Fruit fly (Drosophila melanogaster) whole organism, prepupa: ENCODE results near the gene Cad87A.
A peak's percentile ranks its signal among the peaks of the same experiment; 100 is the strongest.

Experiments used
- Blimp-1 ChIP-seq: fragments of 200-800 bp; sonication (Bioruptor generic); optimal IDR thresholded peaks from 3 replicates; lab custom pipeline; 2017; ENCODE audit warnings: missing biosample characterization, missing genetic modification characterization, mild to moderate bottlenecking, moderate library complexity, missing genetic modification reagents
- CG10631 ChIP-seq: fragments of 200-800 bp; sonication (Bioruptor generic); optimal IDR thresholded peaks from 2 replicates; lab custom pipeline; 2016; ENCODE audit warnings: missing biosample characterization, missing genetic modification characterization
- CG11294 ChIP-seq: fragments of 200-800 bp; sonication (Bioruptor generic); IDR thresholded peaks from 2 replicates; pipeline ENCODE4 v1.3.6; 2022; ENCODE audit warnings: missing biosample characterization, missing genetic modification characterization
- CG11762 ChIP-seq: fragments of 200-800 bp; sonication (Bioruptor generic); optimal IDR thresholded peaks from 3 replicates; lab custom pipeline; 2016; ENCODE audit warnings: missing biosample characterization, missing genetic modification characterization; ENCODE audit not compliant: insufficient read depth
- CG11902 ChIP-seq: fragments of 200-800 bp; sonication (Bioruptor generic); optimal IDR thresholded peaks from 3 replicates; lab custom pipeline; 2016; ENCODE audit warnings: missing biosample characterization, missing genetic modification characterization
- CG15336 ChIP-seq: fragments of 200-800 bp; sonication (Bioruptor generic); IDR thresholded peaks from 2 replicates; pipeline ENCODE4 v1.3.6; 2022; ENCODE audit warnings: missing biosample characterization, missing genetic modification characterization
- CG1621 ChIP-seq: fragments of 200-800 bp; sonication (Bioruptor generic); optimal IDR thresholded peaks from 3 replicates; lab custom pipeline; 2018; ENCODE audit warnings: missing biosample characterization, mild to moderate bottlenecking, missing genetic modification characterization
- CG16779 ChIP-seq: fragments of 200-800 bp; sonication (Bioruptor generic); optimal IDR thresholded peaks from 3 replicates; lab custom pipeline; 2017; ENCODE audit warnings: missing biosample characterization, mild to moderate bottlenecking, missing genetic modification characterization
- CG3032 ChIP-seq: fragments of 200-800 bp; optimal IDR thresholded peaks from 2 replicates; lab custom pipeline; 2019; ENCODE audit warnings: missing biosample characterization, mild to moderate bottlenecking, missing genetic modification characterization, moderate library complexity
- CG31627 ChIP-seq: fragments of 200-800 bp; sonication (Bioruptor generic); optimal IDR thresholded peaks from 3 replicates; lab custom pipeline; 2016; ENCODE audit warnings: missing biosample characterization, missing genetic modification characterization
- CG32006 ChIP-seq: fragments of 200-800 bp; sonication (Bioruptor generic); optimal IDR thresholded peaks from 3 replicates; lab custom pipeline; 2017; ENCODE audit warnings: missing biosample characterization, mild to moderate bottlenecking, missing genetic modification characterization
- CG34406 ChIP-seq: fragments of 200-800 bp; sonication (Bioruptor generic); optimal IDR thresholded peaks from 3 replicates; lab custom pipeline; 2016; ENCODE audit warnings: missing biosample characterization, missing genetic modification characterization
- CG3919 ChIP-seq: fragments of 200-800 bp; sonication (Bioruptor generic); optimal IDR thresholded peaks from 3 replicates; lab custom pipeline; 2016; ENCODE audit warnings: missing biosample characterization, missing genetic modification characterization
- CG4318 ChIP-seq: fragments of 200-800 bp; sonication (Bioruptor generic); optimal IDR thresholded peaks from 3 replicates; lab custom pipeline; 2017; ENCODE audit warnings: missing biosample characterization, mild to moderate bottlenecking, missing genetic modification characterization
- CG6163 ChIP-seq: fragments of 200-800 bp; sonication (Bioruptor generic); IDR thresholded peaks from 3 replicates; pipeline ENCODE4 v1.3.6; 2022; ENCODE audit warnings: missing biosample characterization, missing genetic modification characterization
- CG6276 ChIP-seq: fragments of 200-800 bp; sonication (Bioruptor generic); optimal IDR thresholded peaks from 2 replicates; lab custom pipeline; 2017; ENCODE audit warnings: missing biosample characterization, mild to moderate bottlenecking, missing genetic modification characterization
- CG6792 ChIP-seq: fragments of 200-800 bp; sonication (Bioruptor generic); optimal IDR thresholded peaks from 3 replicates; lab custom pipeline; 2016; ENCODE audit warnings: missing biosample characterization, missing genetic modification characterization
- CG6854 ChIP-seq: fragments of 200-800 bp; sonication (Bioruptor generic); optimal IDR thresholded peaks from 2 replicates; lab custom pipeline; 2017; ENCODE audit warnings: missing biosample characterization, mild to moderate bottlenecking, missing genetic modification characterization
- CG7368 ChIP-seq: fragments of 200-800 bp; sonication (Bioruptor generic); optimal IDR thresholded peaks from 3 replicates; lab custom pipeline; 2016; ENCODE audit warnings: missing biosample characterization, missing genetic modification characterization
- CG8119 ChIP-seq: fragments of 200-800 bp; sonication (Bioruptor generic); IDR thresholded peaks from 3 replicates; pipeline ENCODE4 v1.3.6; 2022; ENCODE audit warnings: missing biosample characterization, missing genetic modification characterization
- CG8319 ChIP-seq: fragments of 200-800 bp; sonication (Bioruptor generic); optimal IDR thresholded peaks from 3 replicates; lab custom pipeline; 2016; ENCODE audit warnings: missing biosample characterization, missing genetic modification characterization
- CG8632 ChIP-seq: fragments of 200-800 bp; sonication (Bioruptor generic); optimal IDR thresholded peaks from 3 replicates; lab custom pipeline; 2016; ENCODE audit warnings: missing biosample characterization, missing genetic modification characterization
- CG9139 ChIP-seq: fragments of 200-800 bp; sonication (Bioruptor generic); optimal IDR thresholded peaks from 3 replicates; lab custom pipeline; 2017; ENCODE audit warnings: missing biosample characterization, mild to moderate bottlenecking, missing genetic modification characterization
- Eip78C ChIP-seq: fragments of 200-800 bp; sonication (Bioruptor generic); peaks from one replicate; lab custom pipeline; 2016; ENCODE audit warnings: missing biosample characterization, missing genetic modification characterization
- Eip93F ChIP-seq: fragments of 200-800 bp; sonication (Bioruptor generic); optimal IDR thresholded peaks from 2 replicates; lab custom pipeline; 2016; ENCODE audit warnings: missing biosample characterization, mild to moderate bottlenecking, missing genetic modification characterization
- Gug ChIP-seq: fragments of 200-800 bp; sonication (Bioruptor generic); IDR thresholded peaks from 2 replicates; pipeline ENCODE4 v1.3.6; 2022; ENCODE audit warnings: missing biosample characterization, missing genetic modification characterization
- Hr4 ChIP-seq: fragments of 200-800 bp; sonication (Bioruptor generic); optimal IDR thresholded peaks from 3 replicates; lab custom pipeline; 2016; ENCODE audit warnings: missing biosample characterization, missing genetic modification characterization
- Met ChIP-seq: fragments of 200-800 bp; sonication (Bioruptor generic); optimal IDR thresholded peaks from 3 replicates; lab custom pipeline; 2016; ENCODE audit warnings: missing biosample characterization, missing genetic modification characterization
- OdsH ChIP-seq: fragments of 200-800 bp; sonication (Bioruptor generic); optimal IDR thresholded peaks from 3 replicates; lab custom pipeline; 2016; ENCODE audit warnings: missing biosample characterization, missing genetic modification characterization
- Smox ChIP-seq: fragments of 200-800 bp; sonication (Bioruptor generic); optimal IDR thresholded peaks from 3 replicates; lab custom pipeline; 2016; ENCODE audit warnings: missing biosample characterization, missing genetic modification characterization
- Sox102F ChIP-seq: fragments of 200-800 bp; sonication (Bioruptor generic); optimal IDR thresholded peaks from 2 replicates; lab custom pipeline; 2016; ENCODE audit warnings: missing biosample characterization, mild to moderate bottlenecking, missing genetic modification characterization
- Sox15 ChIP-seq: fragments of 200-800 bp; sonication (Bioruptor generic); optimal IDR thresholded peaks from 3 replicates; lab custom pipeline; 2016; ENCODE audit warnings: missing biosample characterization, missing genetic modification characterization
- achi ChIP-seq: fragments of 200-800 bp; sonication (Bioruptor generic); optimal IDR thresholded peaks from 3 replicates; lab custom pipeline; 2016; ENCODE audit warnings: missing biosample characterization, missing genetic modification characterization
- acj6 ChIP-seq: fragments of 200-800 bp; sonication (Bioruptor generic); optimal IDR thresholded peaks from 3 replicates; lab custom pipeline; 2016; ENCODE audit warnings: missing biosample characterization, missing genetic modification characterization
- dac ChIP-seq: fragments of 200-800 bp; sonication (Bioruptor generic); optimal IDR thresholded peaks from 2 replicates; lab custom pipeline; 2017; ENCODE audit warnings: missing biosample characterization, mild to moderate bottlenecking, missing genetic modification characterization
- dsx ChIP-seq: fragments of 200-800 bp; optimal IDR thresholded peaks from 3 replicates; lab custom pipeline; 2019; ENCODE audit warnings: missing biosample characterization, mild to moderate bottlenecking, missing genetic modification characterization, moderate library complexity; ENCODE audit not compliant: poor library complexity, severe bottlenecking
- eg ChIP-seq: fragments of 200-800 bp; sonication (Bioruptor generic); IDR thresholded peaks from 3 replicates; pipeline ENCODE4 v1.3.6; 2022; ENCODE audit warnings: missing biosample characterization, missing genetic modification characterization
- esn ChIP-seq: fragments of 200-800 bp; sonication (Bioruptor generic); optimal IDR thresholded peaks from 2 replicates; lab custom pipeline; 2016; ENCODE audit warnings: missing biosample characterization, mild to moderate bottlenecking, missing genetic modification characterization, moderate library complexity
- fd85E ChIP-seq: fragments of 200-800 bp; sonication (Bioruptor generic); optimal IDR thresholded peaks from 3 replicates; lab custom pipeline; 2016; ENCODE audit warnings: missing biosample characterization, missing genetic modification characterization
- fkh ChIP-seq: fragments of 200-800 bp; sonication (Bioruptor generic); optimal IDR thresholded peaks from 3 replicates; lab custom pipeline; 2017; ENCODE audit warnings: missing biosample characterization, mild to moderate bottlenecking, missing genetic modification characterization, moderate library complexity
- net ChIP-seq: fragments of 200-800 bp; sonication (Bioruptor generic); optimal IDR thresholded peaks from 3 replicates; lab custom pipeline; 2016; ENCODE audit warnings: missing biosample characterization, missing genetic modification characterization
- pdm3 ChIP-seq: fragments of 200-800 bp; sonication (Bioruptor generic); optimal IDR thresholded peaks from 3 replicates; lab custom pipeline; 2016; ENCODE audit warnings: missing biosample characterization, missing genetic modification characterization
- salr ChIP-seq, 2 experiments: fragments of 200-800 bp; sonication (Bioruptor generic); optimal IDR thresholded peaks; 3 replicates each; lab custom pipeline; 2016 to 2018; ENCODE audit warnings: missing biosample characterization in 2 of 2, missing genetic modification characterization in 2 of 2, mild to moderate bottlenecking in 1 of 2
- svp ChIP-seq: fragments of 200-800 bp; sonication (Bioruptor generic); peaks from one replicate; lab custom pipeline; 2016; ENCODE audit warnings: missing biosample characterization, missing genetic modification characterization
- vri ChIP-seq: fragments of 200-800 bp; sonication (Bioruptor generic); optimal IDR thresholded peaks from 3 replicates; lab custom pipeline; 2016; ENCODE audit warnings: missing biosample characterization, mild to moderate bottlenecking, missing genetic modification characterization

The Cad87A gene

DNA sequence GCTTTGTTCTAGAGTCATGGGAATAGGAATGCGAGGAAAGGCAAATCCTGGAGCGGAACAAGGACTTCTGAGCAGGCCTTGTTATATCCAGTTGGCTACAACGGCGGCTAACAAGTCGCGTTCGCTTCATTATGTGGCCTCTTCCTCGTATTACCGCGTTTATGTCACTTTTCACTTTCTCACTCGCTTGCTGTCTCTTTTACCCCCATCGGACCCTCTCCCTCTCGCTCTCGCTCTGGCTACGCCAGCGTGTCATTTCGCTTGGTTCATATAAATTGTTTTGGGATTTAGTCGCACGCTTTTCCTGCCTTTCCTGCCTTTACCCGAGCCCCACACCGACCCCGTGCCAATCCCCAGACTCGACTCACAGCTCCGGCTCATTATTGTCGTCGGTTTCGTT lies 92.6 kb downstream of the Cad87A start:
- TF ChIP-seq Eip78C (GFP tag; lab: Kevin White, UChicago) (peak; percentile 41), Met (GFP tag; lab: Kevin White, UChicago) (no peak), CG6163 (GFP tag; lab: Robert Waterston, UW) (0 out of 3 replicates have a peak, but pooled peaks have one; percentile 13), Blimp-1 (GFP tag; lab: Kevin White, UChicago) (peak; percentile 58), Gug (GFP tag; lab: Robert Waterston, UW) (no peak), CG31627 (GFP tag; lab: Kevin White, UChicago) (no peak), CG6792 (no peak)

DNA sequence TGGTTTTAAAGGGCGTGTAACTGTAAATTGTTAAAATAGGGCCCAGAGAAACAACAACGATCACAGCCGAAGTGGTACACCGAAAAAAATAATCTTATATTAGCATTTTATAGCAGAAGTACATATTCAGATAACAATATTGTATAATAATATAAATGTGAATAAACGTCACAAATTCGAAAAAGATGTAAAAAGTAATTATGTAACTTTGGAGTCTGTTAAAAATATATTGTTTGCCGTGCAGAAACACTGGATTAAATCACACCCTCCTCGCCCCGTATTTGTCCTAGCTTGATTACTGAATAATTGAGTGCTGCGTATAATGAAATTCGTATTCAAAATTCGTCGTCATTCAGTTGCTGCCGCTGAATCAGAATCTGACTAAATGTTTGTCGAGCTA lies 93.8 kb downstream of the Cad87A start:
- TF ChIP-seq achi (GFP tag; lab: Kevin White, UChicago), result peak; percentile 32
- no peak for TF ChIP-seq salr (GFP tag; optimal IDR thresholded peaks at IDR 0.05; lab: Kevin White, UChicago)
- TF ChIP-seq CG11902, result no peak
- TF ChIP-seq CG32006 (GFP tag; lab: Kevin White, UChicago), result peak; percentile 11
- no peak for TF ChIP-seq CG31627 (GFP tag; lab: Kevin White, UChicago)
- TF ChIP-seq Sox102F (GFP tag; lab: Kevin White, UChicago), result no peak
- TF ChIP-seq dac (GFP tag; lab: Kevin White, UChicago), result no peak
- no peak for TF ChIP-seq net (GFP tag; lab: Kevin White, UChicago)
- TF ChIP-seq CG4318, result no peak
- peak; percentile 74 for TF ChIP-seq Eip78C (GFP tag; lab: Kevin White, UChicago)
- TF ChIP-seq pdm3 (GFP tag; lab: Kevin White, UChicago), result no peak
- TF ChIP-seq CG8119 (GFP tag; lab: Robert Waterston, UW), result 0 out of 3 replicates have a peak, but pooled peaks have one; percentile 26
- TF ChIP-seq acj6 (GFP tag; lab: Kevin White, UChicago), result peak; percentile 26
- peak; percentile 6 for TF ChIP-seq esn (GFP tag; lab: Kevin White, UChicago)
- peak; percentile 8 for TF ChIP-seq CG3919 (GFP tag; lab: Kevin White, UChicago)
- TF ChIP-seq eg, result 0 out of 3 replicates have a peak, but pooled peaks have one; percentile 21
- TF ChIP-seq vri, result no peak
- TF ChIP-seq OdsH (GFP tag; lab: Kevin White, UChicago), result peak; percentile 26
- no peak for TF ChIP-seq Gug (GFP tag; lab: Robert Waterston, UW)
- TF ChIP-seq Met (GFP tag; lab: Kevin White, UChicago), result peak; percentile 16
- no peak for TF ChIP-seq Sox15 (GFP tag; lab: Kevin White, UChicago)
- TF ChIP-seq CG6854 (GFP tag; lab: Kevin White, UChicago), result no peak
- no peak for TF ChIP-seq fkh
- no peak for TF ChIP-seq Smox
- no peak for TF ChIP-seq CG1621 (tag; lab: Kevin White, UChicago)
- peak; percentile 39 for TF ChIP-seq CG8632 (GFP tag; lab: Kevin White, UChicago)
- TF ChIP-seq svp (GFP tag; lab: Kevin White, UChicago), result peak; percentile 25
- no peak for TF ChIP-seq dsx (GFP tag; lab: Kevin White, UChicago)
- TF ChIP-seq Blimp-1 (GFP tag; lab: Kevin White, UChicago), result no peak
- peak; percentile 23 for TF ChIP-seq CG34406 (GFP tag; lab: Kevin White, UChicago)
- no peak for TF ChIP-seq fd85E (GFP tag; lab: Kevin White, UChicago)
- no peak for TF ChIP-seq CG15336 (GFP tag; lab: Robert Waterston, UW)
- no peak for TF ChIP-seq Eip93F (GFP tag; lab: Kevin White, UChicago)
- peak; percentile 22 for TF ChIP-seq Hr4 (GFP tag; lab: Kevin White, UChicago)
- peak; percentile 6 for TF ChIP-seq CG3032 (tag; lab: Kevin White, UChicago)

DNA sequence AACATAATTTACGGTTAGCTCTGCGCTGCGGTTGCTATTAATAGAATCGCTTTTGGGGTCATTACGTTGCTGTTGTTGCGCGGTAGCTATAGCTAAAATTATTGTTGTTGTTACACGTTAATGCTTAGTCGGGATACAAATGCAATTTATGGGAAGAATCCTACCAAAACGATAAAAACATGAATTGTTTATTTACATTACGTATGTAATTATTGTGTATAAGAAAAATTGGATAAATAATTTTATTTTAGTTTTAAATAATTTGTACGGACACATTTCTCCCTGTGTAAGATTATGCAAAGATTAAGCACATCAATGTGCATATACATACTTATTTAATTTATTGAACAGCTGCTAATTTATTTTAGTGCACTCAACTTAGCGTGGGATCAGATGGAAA lies 97.0 kb downstream of the Cad87A start:
- TF ChIP-seq acj6 (GFP tag; lab: Kevin White, UChicago) (no peak), CG16779 (no peak), CG32006 (GFP tag; lab: Kevin White, UChicago) (peak; percentile 22), CG8119 (GFP tag; lab: Robert Waterston, UW) (peak; percentile 25; the same call in 1 of the 3 replicates), CG11762 (peak; percentile 11), achi (GFP tag; lab: Kevin White, UChicago) (peak; percentile 7), CG10631 (GFP tag; lab: Kevin White, UChicago) (peak; percentile 13), CG9139 (GFP tag; lab: Kevin White, UChicago) (no peak), CG8319 (GFP tag; lab: Kevin White, UChicago) (no peak), CG11294 (GFP tag; lab: Robert Waterston, UW) (no peak), CG31627 (GFP tag; lab: Kevin White, UChicago) (no peak), CG7368 (no peak), eg (0 out of 3 replicates have a peak, but pooled peaks have one; percentile 35), CG15336 (GFP tag; lab: Robert Waterston, UW) (peak; percentile 59), Met (GFP tag; lab: Kevin White, UChicago) (no peak), CG4318 (peak; percentile 17), dsx (GFP tag; lab: Kevin White, UChicago) (no peak), CG6792 (no peak), CG3032 (tag; lab: Kevin White, UChicago) (no peak), CG6276 (GFP tag; lab: Kevin White, UChicago) (no peak), vri (no peak), Eip78C (GFP tag; lab: Kevin White, UChicago) (no peak), Gug (GFP tag; lab: Robert Waterston, UW) (no peak)
